Worm (Caenorhabditis elegans) whole organism, L3 larva: ENCODE results near the gene sri-37.
"Not testable (repeated sequence)": the region's sequence is repeated elsewhere in the genome, so short reads cannot be mapped to it uniquely, and the experiment has no call there.

Source experiments
- R02D3.7 ChIP-seq: fragments of 150-350 bp; optimal IDR thresholded peaks from 2 replicates; lab custom pipeline; 2014; ENCODE audit warnings: missing biosample characterization, missing genetic modification characterization
- aly-2 ChIP-seq: fragments of 150-350 bp; optimal IDR thresholded peaks from 2 replicates; lab custom pipeline; 2014; ENCODE audit warnings: missing biosample characterization, missing genetic modification characterization
- ceh-16 ChIP-seq: sonication (generic microtip); optimal IDR thresholded peaks from 2 replicates; lab custom pipeline; 2017; ENCODE audit warnings: missing biosample characterization, missing genetic modification characterization
- ceh-28 ChIP-seq: fragments of 150-350 bp; optimal IDR thresholded peaks from 2 replicates; lab custom pipeline; 2014; ENCODE audit warnings: missing biosample characterization, missing genetic modification reagents, missing genetic modification characterization
- daf-12 ChIP-seq: fragments of 150-350 bp; optimal IDR thresholded peaks from 2 replicates; lab custom pipeline; 2014; ENCODE audit warnings: missing biosample characterization, missing genetic modification reagents, missing genetic modification characterization
- egl-27 ChIP-seq: sonication (generic microtip); optimal IDR thresholded peaks from 4 replicates; lab custom pipeline; 2017; ENCODE audit warnings: missing biosample characterization, missing genetic modification reagents, missing genetic modification characterization
- egl-5 ChIP-seq: fragments of 150-350 bp; optimal IDR thresholded peaks from 2 replicates; lab custom pipeline; 2017; ENCODE audit warnings: missing biosample characterization, missing genetic modification reagents, missing genetic modification characterization, inconsistent platforms
- elt-2 ChIP-seq: sonication (generic microtip); optimal IDR thresholded peaks from 2 replicates; lab custom pipeline; 2016; ENCODE audit warnings: missing genetic modification reagents, mild to moderate bottlenecking, missing genetic modification characterization, missing compliant biosample characterization
- elt-3 ChIP-seq, 3 experiments: fragments of 150-350 bp in 1 of 3; sonication (generic microtip) in 2 of 3; optimal IDR thresholded peaks; 2 replicates in 2 of 3; 4 replicates in 1 of 3; lab custom pipeline; 2014 to 2017; ENCODE audit warnings: missing biosample characterization in 3 of 3, missing genetic modification characterization in 3 of 3
- eor-1 ChIP-seq, 2 experiments: fragments of 150-350 bp; optimal IDR thresholded peaks; 2 replicates each; lab custom pipeline; 2014 to 2018; ENCODE audit warnings: missing biosample characterization in 2 of 2, missing genetic modification characterization in 2 of 2
- fkh-10 ChIP-seq: sonication (generic microtip); optimal IDR thresholded peaks from 2 replicates; lab custom pipeline; 2017; ENCODE audit warnings: missing biosample characterization, missing genetic modification reagents, missing genetic modification characterization
- fos-1 ChIP-seq: fragments of 150-350 bp; optimal IDR thresholded peaks from 2 replicates; lab custom pipeline; 2014; ENCODE audit warnings: missing biosample characterization, missing genetic modification characterization
- hmg-11 ChIP-seq: sonication (generic microtip); optimal IDR thresholded peaks from 2 replicates; lab custom pipeline; 2016; ENCODE audit warnings: missing genetic modification characterization, missing compliant biosample characterization
- lin-15B ChIP-seq: fragments of 150-350 bp; optimal IDR thresholded peaks from 2 replicates; lab custom pipeline; 2014; ENCODE audit warnings: missing biosample characterization, missing genetic modification characterization
- lin-39 ChIP-seq: fragments of 150-350 bp; optimal IDR thresholded peaks from 2 replicates; lab custom pipeline; 2018; ENCODE audit warnings: missing biosample characterization, missing genetic modification reagents, missing genetic modification characterization
- lsy-12 ChIP-seq: sonication (generic microtip); optimal IDR thresholded peaks from 2 replicates; lab custom pipeline; 2016; ENCODE audit warnings: mild to moderate bottlenecking, missing genetic modification characterization, missing compliant biosample characterization
- mml-1 ChIP-seq: fragments of 150-350 bp; sonication (generic microtip); optimal IDR thresholded peaks from 3 replicates; lab custom pipeline; 2014; ENCODE audit warnings: missing biosample characterization, missing genetic modification characterization
- nfya-1 ChIP-seq: sonication (generic microtip); optimal IDR thresholded peaks from 2 replicates; lab custom pipeline; 2017; ENCODE audit warnings: missing genetic modification characterization, mild to moderate bottlenecking, missing compliant biosample characterization, antibody characterized with exemption, moderate library complexity; ENCODE audit not compliant: insufficient read depth
- nhr-12 ChIP-seq: fragments of 150-350 bp; optimal IDR thresholded peaks from 2 replicates; lab custom pipeline; 2014; ENCODE audit warnings: missing biosample characterization, missing genetic modification characterization
- nhr-23 ChIP-seq: fragments of 150-350 bp; optimal IDR thresholded peaks from 2 replicates; lab custom pipeline; 2014; ENCODE audit warnings: missing biosample characterization, missing genetic modification reagents, missing genetic modification characterization
- nhr-237 ChIP-seq: fragments of 150-350 bp; optimal IDR thresholded peaks from 2 replicates; lab custom pipeline; 2014; ENCODE audit warnings: missing biosample characterization, missing genetic modification characterization
- nhr-25 ChIP-seq: sonication (generic microtip); optimal IDR thresholded peaks from 2 replicates; lab custom pipeline; 2017; ENCODE audit warnings: missing biosample characterization, missing genetic modification characterization
- nhr-43 ChIP-seq: sonication (generic microtip); optimal IDR thresholded peaks from 2 replicates; lab custom pipeline; 2016; ENCODE audit warnings: mild to moderate bottlenecking, missing genetic modification characterization, missing compliant biosample characterization; ENCODE audit not compliant: poor library complexity, severe bottlenecking
- nhr-67 ChIP-seq: fragments of 150-350 bp; optimal IDR thresholded peaks from 2 replicates; lab custom pipeline; 2014; ENCODE audit warnings: missing biosample characterization, missing genetic modification characterization
- nhr-76 ChIP-seq: fragments of 150-350 bp; sonication (generic microtip); optimal IDR thresholded peaks from 5 replicates; lab custom pipeline; 2014; ENCODE audit warnings: missing biosample characterization, missing genetic modification characterization
- pha-4 ChIP-seq: fragments of 150-350 bp; optimal IDR thresholded peaks from 2 replicates; lab custom pipeline; 2014; ENCODE audit warnings: missing biosample characterization, missing genetic modification reagents, missing genetic modification characterization
- skn-1 ChIP-seq: fragments of 150-350 bp; optimal IDR thresholded peaks from 2 replicates; lab custom pipeline; 2014; ENCODE audit warnings: missing biosample characterization, missing genetic modification characterization
- snpc-4 ChIP-seq: fragments of 150-350 bp; optimal IDR thresholded peaks from 2 replicates; lab custom pipeline; 2014; ENCODE audit warnings: missing biosample characterization, missing genetic modification characterization
- tbx-2 ChIP-seq: sonication (generic microtip); optimal IDR thresholded peaks from 2 replicates; lab custom pipeline; 2016; ENCODE audit warnings: mild to moderate bottlenecking, missing genetic modification characterization, missing compliant biosample characterization
- unc-62 ChIP-seq: fragments of 150-350 bp; sonication (generic microtip); optimal IDR thresholded peaks from 4 replicates; lab custom pipeline; 2014; ENCODE audit warnings: missing biosample characterization, missing genetic modification reagents, missing genetic modification characterization
- zag-1 ChIP-seq: fragments of 150-350 bp; optimal IDR thresholded peaks from 2 replicates; lab custom pipeline; 2014; ENCODE audit warnings: missing biosample characterization, missing genetic modification characterization
- ztf-11 ChIP-seq: fragments of 150-350 bp; optimal IDR thresholded peaks from 2 replicates; lab custom pipeline; 2014; ENCODE audit warnings: missing biosample characterization, missing genetic modification characterization

Gene sri-37

ce11 chrII:2639401-2640088 lies 10.2 kb downstream of the sri-37 start, which contains the start of gene F22E5.8:
Gene F22E5.8 (plus strand): TSS chrII:2640038.
- not testable (repeated sequence) for TF ChIP-seq unc-62 (GFP tag; lab: Kevin White, UChicago); fkh-10 (GFP tag; lab: Kevin White, UChicago); ceh-28 (tag; lab: Kevin White, UChicago)

DNA sequence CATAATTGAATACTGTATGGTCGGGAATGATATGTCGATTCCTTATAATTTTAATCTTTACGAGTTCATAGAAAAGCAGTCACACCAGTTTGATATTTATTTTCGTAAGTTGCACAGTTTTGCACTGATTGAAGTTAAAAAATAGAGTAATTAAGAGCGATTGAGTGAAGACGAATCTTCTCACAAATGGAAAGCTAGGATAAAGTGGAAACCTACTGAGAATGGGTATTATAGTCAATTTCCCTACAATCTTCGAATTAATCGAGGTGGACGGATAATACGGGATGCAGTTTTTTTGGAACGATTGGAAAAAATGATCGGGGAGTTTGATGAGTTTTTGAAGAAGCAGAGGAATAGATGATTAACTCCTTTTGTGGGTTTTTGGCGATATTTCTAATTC lies 11.6 kb downstream of the sri-37 start, which contains the start of gene F22E5.23:
Gene F22E5.23, plus strand, starts transcription at position 301 of the 400 bp plus-strand sequence.
- TF ChIP-seq ceh-16 (tag; lab: Kevin White, UChicago) (no peak), eor-1 (tag; optimal IDR thresholded peaks at IDR 0.05; lab: Kevin White, UChicago) (no peak), nhr-43 (tag; lab: Kevin White, UChicago) (no peak), lin-39 (tag; lab: Kevin White, UChicago) (no peak), nhr-23 (tag; lab: Kevin White, UChicago) (no peak), fos-1 (tag; lab: Kevin White, UChicago) (no peak), skn-1 (tag; lab: Kevin White, UChicago) (no peak), hmg-11 (tag; lab: Kevin White, UChicago) (no peak), tbx-2 (no peak), lsy-12 (no peak), nhr-25 (tag; lab: Kevin White, UChicago) (no peak), snpc-4 (no peak), ztf-11 (tag; lab: Kevin White, UChicago) (no peak), lin-15B (no peak), nhr-12 (no peak), zag-1 (tag; lab: Kevin White, UChicago) (no peak)

DNA sequence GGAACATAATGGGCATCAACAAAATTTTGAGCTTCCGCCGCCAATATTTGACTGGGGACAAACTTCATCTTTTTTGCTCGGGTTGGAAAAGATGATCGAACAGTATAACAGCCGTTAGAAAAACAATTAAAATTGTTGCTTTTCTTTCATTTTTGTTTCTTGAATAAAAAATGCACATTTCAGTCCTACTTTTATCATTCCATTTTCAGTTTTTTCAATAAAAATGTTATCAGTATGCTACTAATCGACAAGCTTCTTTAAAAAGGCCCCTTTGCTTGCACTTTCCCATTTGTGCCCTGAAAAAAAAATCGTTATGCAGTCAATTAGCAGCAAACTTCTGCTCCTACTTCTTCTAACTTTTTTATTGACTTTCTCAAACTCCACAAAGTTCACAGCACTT lies 12.4 kb downstream of the sri-37 start, which contains the start of gene F22E5.7:
Gene F22E5.7, plus strand, starts transcription at position 301 of the 400 bp plus-strand sequence.
- TF ChIP-seq nhr-237 (tag; lab: Kevin White, UChicago) (no peak), egl-5 (no peak)
- TF ChIP-seq, all 47 proteins: peak for 0

- TF ChIP-seq elt-3 (tag; optimal IDR thresholded peaks at IDR 0.05; lab: Kevin White, UChicago) = no peak
- no peak for TF ChIP-seq eor-1 (tag; optimal IDR thresholded peaks at IDR 0.05; lab: Kevin White, UChicago)
- TF ChIP-seq mml-1 (tag; lab: Kevin White, UChicago) = no peak
- no peak for TF ChIP-seq aly-2 (tag; lab: Kevin White, UChicago)
- no peak for TF ChIP-seq nhr-76 (tag; lab: Kevin White, UChicago)
- TF ChIP-seq daf-12 (tag; lab: Kevin White, UChicago) = no peak
Measured at ce11 chrII:2644498-2644897, 15.1 kb downstream of the sri-37 start, which contains the start of gene F22E5.11. Gene F22E5.11 (minus strand): TSS chrII:2644598.

DNA sequence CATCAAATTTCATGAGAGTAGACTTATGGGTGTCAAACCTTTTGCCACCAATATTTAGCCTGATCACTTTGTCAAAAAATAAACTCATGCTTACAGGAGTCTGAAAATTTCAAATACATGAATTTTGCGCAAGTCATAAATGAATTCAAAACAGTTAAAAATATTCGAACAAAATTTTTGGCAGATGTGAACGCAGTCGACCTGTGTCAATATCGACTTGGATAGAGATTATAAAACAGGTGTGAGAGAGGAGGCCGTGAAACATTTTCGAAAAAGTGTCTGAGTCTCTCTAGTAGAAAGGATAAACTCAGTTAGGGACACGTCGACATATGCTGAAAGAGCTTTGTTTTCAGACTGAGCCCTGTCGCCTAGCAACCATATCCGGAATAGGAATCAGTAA lies 17.4 kb downstream of the sri-37 start, which contains the start of gene F22E5.12:
Gene F22E5.12, minus strand, starts transcription at position 101 of the 400 bp plus-strand sequence.
- TF ChIP-seq ztf-11, lin-39, R02D3.7 (tag; lab: Kevin White, UChicago): not testable (repeated sequence)

DNA sequence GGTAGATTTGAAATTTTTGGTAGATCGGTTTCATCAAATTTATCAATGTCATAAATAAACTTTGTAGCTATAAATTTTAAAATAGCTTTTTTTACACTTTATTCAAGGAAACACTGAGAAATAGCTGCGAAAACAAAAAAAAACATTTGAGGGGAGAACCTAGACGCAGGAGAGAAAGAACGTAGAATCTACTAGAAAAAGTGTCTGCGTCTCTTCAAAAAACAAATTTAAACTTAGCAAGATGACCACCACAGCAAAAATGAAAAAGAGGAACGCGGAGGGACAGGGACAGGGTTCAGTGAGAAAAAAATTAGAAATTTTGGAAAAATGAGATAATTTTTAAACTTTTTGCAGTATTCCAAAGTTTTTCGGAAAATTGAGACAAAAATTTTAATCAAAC lies 19.6 kb downstream of the sri-37 start:
- TF ChIP-seq elt-3 (tag; optimal IDR thresholded peaks at IDR 0.05; lab: Kevin White, UChicago) = no peak
- TF ChIP-seq daf-12 (tag; lab: Kevin White, UChicago) = no peak
- TF ChIP-seq elt-2 = no peak
- peak; percentile 34 for TF ChIP-seq hmg-11 (tag; lab: Kevin White, UChicago)
- TF ChIP-seq snpc-4 = peak; percentile 7
- TF ChIP-seq nhr-12 = no peak
- TF ChIP-seq nhr-67 (tag; lab: Kevin White, UChicago) = no peak
- no peak for TF ChIP-seq lin-15B
- TF ChIP-seq lin-39 (tag; lab: Kevin White, UChicago) = no peak
- no peak for TF ChIP-seq nhr-23 (tag; lab: Kevin White, UChicago)
- TF ChIP-seq mml-1 (tag; lab: Kevin White, UChicago) = no peak
- no peak for TF ChIP-seq egl-27
- TF ChIP-seq pha-4 (tag; lab: Kevin White, UChicago) = peak; percentile 43
- TF ChIP-seq unc-62 (GFP tag; lab: Kevin White, UChicago) = no peak
- peak; percentile 51 for TF ChIP-seq nfya-1 (tag; lab: Kevin White, UChicago)
- no peak for TF ChIP-seq eor-1 (tag; optimal IDR thresholded peaks at IDR 0.05; lab: Kevin White, UChicago)
- TF ChIP-seq, all 47 proteins: peak for 4
